Worm (Caenorhabditis elegans) whole organism, midembryonic: ENCODE data around the gene F08D12.3.

Experiments
- T22C8.4 ChIP-seq: fragments of 200-800 bp; sonication (Bioruptor generic); IDR thresholded peaks from 2 replicates; pipeline ENCODE4 v1.3.6; 2022; ENCODE audit warnings: missing genetic modification characterization, missing compliant biosample characterization
- flt-1 ChIP-seq: fragments of 200-800 bp; sonication (Bioruptor generic); IDR thresholded peaks from 2 replicates; pipeline ENCODE4 v1.3.6; 2022; ENCODE audit warnings: missing genetic modification characterization, missing compliant biosample characterization
- klf-2 ChIP-seq: fragments of 200-800 bp; sonication (Bioruptor generic); conservative IDR thresholded peaks from 2 replicates; pipeline ENCODE4 v1.3.6; 2022; ENCODE audit warnings: missing genetic modification reagents, missing genetic modification characterization, missing compliant biosample characterization
- med-1 ChIP-seq: sonication (generic microtip); optimal IDR thresholded peaks from 2 replicates; lab custom pipeline; 2017; ENCODE audit warnings: missing genetic modification characterization, mild to moderate bottlenecking, missing compliant biosample characterization, antibody characterized with exemption, missing genetic modification reagents; ENCODE audit not compliant: insufficient read depth
- ref-1 ChIP-seq: fragments of 200-800 bp; sonication (Bioruptor generic); conservative IDR thresholded peaks from 2 replicates; pipeline ENCODE4 v1.3.6; 2022; ENCODE audit warnings: missing genetic modification reagents, missing genetic modification characterization, missing compliant biosample characterization
- tab-1 ChIP-seq: fragments of 200-800 bp; sonication (Bioruptor generic); IDR thresholded peaks from 2 replicates; pipeline ENCODE4 v1.3.6; 2022; ENCODE audit warnings: missing genetic modification characterization, missing compliant biosample characterization
- ztf-23 ChIP-seq: fragments of 200-800 bp; sonication (Bioruptor generic); IDR thresholded peaks from 2 replicates; pipeline ENCODE4 v1.3.6; 2022; ENCODE audit warnings: missing genetic modification reagents, missing genetic modification characterization, missing compliant biosample characterization
- ztf-29 ChIP-seq: fragments of 200-800 bp; sonication (Bioruptor generic); IDR thresholded peaks from 2 replicates; pipeline ENCODE4 v1.3.6; 2022; ENCODE audit warnings: missing genetic modification reagents, missing genetic modification characterization, missing compliant biosample characterization

- TF ChIP-seq T22C8.4 (GFP tag; lab: Robert Waterston, UW) (no peak), ref-1 (GFP tag; lab: Robert Waterston, UW) (no peak), klf-2 (no peak), flt-1 (GFP tag; lab: Robert Waterston, UW) (no peak), ztf-23 (no peak), med-1 (GFP tag; lab: Kevin White, UChicago) (no peak), tab-1 (GFP tag; lab: Robert Waterston, UW) (no peak), ztf-29 (GFP tag; lab: Robert Waterston, UW) (no peak)
These were observed 4.4 kb upstream of the F08D12.3 start, which contains the start of gene fbxb-111 for ce11 chrII:2774904-2775303.
